Fruit fly (Drosophila melanogaster) whole organism, wandering third instar larva: ENCODE results near the gene CG15803.

Experiments
- Abd-B ChIP-seq: fragments of >200 bp; optimal IDR thresholded peaks from 2 replicates; lab custom pipeline; 2017; ENCODE audit warnings: missing biosample characterization, missing genetic modification characterization
- CG32264 ChIP-seq: fragments of 200-800 bp; sonication (Bioruptor generic); optimal IDR thresholded peaks from 2 replicates; lab custom pipeline; 2016; ENCODE audit warnings: missing biosample characterization, missing genetic modification characterization
- CG9705 ChIP-seq: fragments of 200-800 bp; sonication (Bioruptor generic); optimal IDR thresholded peaks from 2 replicates; lab custom pipeline; 2018; ENCODE audit warnings: missing biosample characterization, mild to moderate bottlenecking, missing genetic modification characterization
- CrebA ChIP-seq: fragments of 200-800 bp; sonication (Bioruptor generic); optimal IDR thresholded peaks from 2 replicates; lab custom pipeline; 2016; ENCODE audit warnings: missing biosample characterization, mild to moderate bottlenecking, missing genetic modification characterization, borderline replicate concordance
- Dfd ChIP-seq: fragments of >200 bp; optimal IDR thresholded peaks from 2 replicates; lab custom pipeline; 2017; ENCODE audit warnings: missing biosample characterization, missing genetic modification characterization
- Dif ChIP-seq: fragments of 200-275, 200-300 bp; sonication (Bioruptor generic); optimal IDR thresholded peaks from 2 replicates; lab custom pipeline; 2018; ENCODE audit warnings: missing biosample characterization, missing genetic modification characterization; ENCODE audit not compliant: partially characterized antibody
- GATAd ChIP-seq: sonication (Bioruptor generic); optimal IDR thresholded peaks from 2 replicates; lab custom pipeline; 2016; ENCODE audit warnings: missing biosample characterization, missing genetic modification characterization
- HLH106 ChIP-seq: fragments of 200-800 bp; optimal IDR thresholded peaks from 3 replicates; lab custom pipeline; 2019; ENCODE audit warnings: missing biosample characterization, mild to moderate bottlenecking, missing genetic modification characterization, moderate library complexity
- Hnf4 ChIP-seq: fragments of 200-800 bp; sonication (Bioruptor generic); optimal IDR thresholded peaks from 2 replicates; lab custom pipeline; 2016; ENCODE audit warnings: missing biosample characterization, mild to moderate bottlenecking, missing genetic modification characterization
- Hr78 ChIP-seq: fragments of >200 bp; optimal IDR thresholded peaks from 2 replicates; lab custom pipeline; 2017; ENCODE audit warnings: missing biosample characterization, missing genetic modification characterization
- Hr83 ChIP-seq: fragments of 200-300 bp; sonication (Bioruptor generic); optimal IDR thresholded peaks from 2 replicates; lab custom pipeline; 2016; ENCODE audit warnings: missing biosample characterization, mild to moderate bottlenecking, missing genetic modification characterization, moderate library complexity; ENCODE audit not compliant: poor library complexity, severe bottlenecking
- Jra ChIP-seq: sonication (Bioruptor generic); optimal IDR thresholded peaks from 2 replicates; lab custom pipeline; 2016; ENCODE audit warnings: missing biosample characterization, missing genetic modification characterization
- Mio ChIP-seq: sonication (Bioruptor generic); optimal IDR thresholded peaks from 2 replicates; lab custom pipeline; 2016; ENCODE audit warnings: missing biosample characterization, missing genetic modification characterization
- Myc ChIP-seq: fragments of >200 bp; optimal IDR thresholded peaks from 2 replicates; lab custom pipeline; 2017
- N ChIP-seq: fragments of >200 bp; optimal IDR thresholded peaks from 2 replicates; lab custom pipeline; 2018; ENCODE audit warnings: missing biosample characterization, missing external identifiers, missing genetic modification characterization
- OdsH ChIP-seq: fragments of 200-800 bp; sonication (Bioruptor generic); optimal IDR thresholded peaks from 2 replicates; lab custom pipeline; 2016; ENCODE audit warnings: missing biosample characterization, mild to moderate bottlenecking, missing genetic modification characterization
- Sp1 ChIP-seq: fragments of 200-800 bp; sonication (Bioruptor generic); optimal IDR thresholded peaks from 3 replicates; lab custom pipeline; 2019; ENCODE audit warnings: missing biosample characterization, mild to moderate bottlenecking, missing genetic modification characterization, moderate library complexity
- Vsx2 ChIP-seq: fragments of 200-300, 225-300 bp; sonication (Bioruptor generic); optimal IDR thresholded peaks from 2 replicates; lab custom pipeline; 2018; ENCODE audit warnings: missing biosample characterization, missing genetic modification characterization; ENCODE audit not compliant: partially characterized antibody
- br ChIP-seq: fragments of 200-800 bp; sonication (Bioruptor generic); optimal IDR thresholded peaks from 2 replicates; lab custom pipeline; 2016; ENCODE audit warnings: missing biosample characterization, missing genetic modification characterization
- brk ChIP-seq: fragments of 200-800 bp; sonication (Bioruptor generic); optimal IDR thresholded peaks from 2 replicates; lab custom pipeline; 2016; ENCODE audit warnings: missing biosample characterization, mild to moderate bottlenecking, missing genetic modification characterization
- dl ChIP-seq, 2 experiments: fragments of 175-275, 200-275 bp in 1 of 2; fragments of 200-275 bp in 1 of 2; sonication (Bioruptor generic); optimal IDR thresholded peaks; lab custom pipeline; 2018; ENCODE audit warnings: mild to moderate bottlenecking in 2 of 2, missing biosample characterization in 2 of 2, missing genetic modification characterization in 2 of 2, moderate library complexity in 2 of 2; ENCODE audit not compliant: partially characterized antibody in 2 of 2, insufficient read depth in 1 of 2
- dmrt93B ChIP-seq: fragments of 200-800 bp; sonication (Bioruptor generic); optimal IDR thresholded peaks from 2 replicates; lab custom pipeline; 2018; ENCODE audit warnings: missing biosample characterization, mild to moderate bottlenecking, missing genetic modification characterization
- dsf ChIP-seq: sonication (Bioruptor generic); optimal IDR thresholded peaks from 2 replicates; lab custom pipeline; 2016; ENCODE audit warnings: missing biosample characterization, missing genetic modification characterization, borderline replicate concordance
- foxo ChIP-seq, 2 experiments: fragments of 200-800 bp; sonication (Bioruptor generic); optimal IDR thresholded peaks; 2 replicates in 1 of 2; 3 replicates in 1 of 2; lab custom pipeline; 2016 to 2017; ENCODE audit warnings: missing biosample characterization in 2 of 2, missing genetic modification characterization in 2 of 2
- fru ChIP-seq: fragments of 200-800 bp; sonication (Bioruptor generic); optimal IDR thresholded peaks from 3 replicates; lab custom pipeline; 2016; ENCODE audit warnings: missing biosample characterization, mild to moderate bottlenecking, missing genetic modification characterization
- h ChIP-seq: fragments of 200-800 bp; sonication (Bioruptor generic); optimal IDR thresholded peaks from 3 replicates; lab custom pipeline; 2016; ENCODE audit warnings: missing biosample characterization, mild to moderate bottlenecking, missing genetic modification characterization
- jim ChIP-seq: fragments of 175-275, 200-325 bp; sonication (Bioruptor generic); optimal IDR thresholded peaks from 2 replicates; lab custom pipeline; 2016; ENCODE audit warnings: missing biosample characterization, mild to moderate bottlenecking, missing genetic modification characterization
- lola ChIP-seq: fragments of >200 bp; optimal IDR thresholded peaks from 2 replicates; lab custom pipeline; 2017; ENCODE audit warnings: missing biosample characterization, missing genetic modification characterization
- psq ChIP-seq: fragments of 200-800 bp; sonication (Bioruptor generic); optimal IDR thresholded peaks from 3 replicates; lab custom pipeline; 2017; ENCODE audit warnings: missing biosample characterization, mild to moderate bottlenecking, missing genetic modification characterization, moderate library complexity
- rgr ChIP-seq: fragments of 200-800 bp; sonication (Bioruptor generic); optimal IDR thresholded peaks from 3 replicates; lab custom pipeline; 2016; ENCODE audit warnings: missing biosample characterization, mild to moderate bottlenecking, missing genetic modification characterization
- sage ChIP-seq: fragments of 200-800 bp; sonication (Bioruptor generic); optimal IDR thresholded peaks from 2 replicates; lab custom pipeline; 2016; ENCODE audit warnings: missing biosample characterization, mild to moderate bottlenecking, missing genetic modification characterization
- sv ChIP-seq: fragments of 200-800 bp; sonication (Bioruptor generic); optimal IDR thresholded peaks from 3 replicates; lab custom pipeline; 2016; ENCODE audit warnings: missing biosample characterization, missing genetic modification characterization
- usp ChIP-seq: fragments of >200 bp; optimal IDR thresholded peaks from 2 replicates; lab custom pipeline; 2017; ENCODE audit warnings: missing biosample characterization, missing genetic modification characterization
- woc ChIP-seq: sonication (Bioruptor generic); optimal IDR thresholded peaks from 2 replicates; lab custom pipeline; 2016; ENCODE audit warnings: missing biosample characterization, mild to moderate bottlenecking, missing genetic modification characterization

Gene CG15803

DNA sequence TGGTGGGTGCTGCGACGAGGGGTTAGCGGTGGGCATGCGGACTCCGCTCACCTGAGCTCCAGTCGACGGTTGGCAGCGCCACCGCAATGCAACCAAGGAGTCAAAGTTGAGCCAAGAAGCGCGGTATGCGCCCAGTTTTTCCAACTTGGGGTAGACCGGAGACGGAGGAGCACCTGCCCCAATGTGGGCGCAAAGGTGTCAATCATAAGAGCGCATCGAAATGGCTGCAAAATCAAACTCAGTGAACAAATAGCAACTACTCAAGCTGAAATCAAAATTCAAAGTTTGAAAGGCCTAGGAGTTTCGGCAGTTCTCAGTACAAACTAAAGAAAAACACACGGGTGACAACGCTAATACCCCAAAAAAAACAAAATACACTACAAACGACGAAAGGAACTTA lies 1.2 kb upstream of the CG15803 start, which contains the start of gene hmw:
TSS of gene hmw (plus strand) at position 301 of the 400 bp plus-strand sequence.
- no peak for TF ChIP-seq Mio (GFP tag; lab: Kevin White, UChicago)
- TF ChIP-seq OdsH, result no peak
- TF ChIP-seq CrebA (GFP tag; lab: Kevin White, UChicago), result no peak
- no peak for TF ChIP-seq h (GFP tag; lab: Kevin White, UChicago)
- no peak for TF ChIP-seq usp (GFP tag; lab: Kevin White, UChicago)
- no peak for TF ChIP-seq rgr (GFP tag; lab: Kevin White, UChicago)
- no peak for TF ChIP-seq Vsx2 (GFP tag; lab: Kevin White, UChicago)
- no peak for TF ChIP-seq dmrt93B (GFP tag; lab: Kevin White, UChicago)
- no peak for TF ChIP-seq Dfd
- no peak for TF ChIP-seq Dif
- no peak for TF ChIP-seq Hr83 (GFP tag; lab: Kevin White, UChicago)
- TF ChIP-seq lola (GFP tag; lab: Kevin White, UChicago), result no peak
- no peak for TF ChIP-seq jim
- TF ChIP-seq sv (GFP tag; lab: Kevin White, UChicago), result no peak
- TF ChIP-seq woc (GFP tag; lab: Kevin White, UChicago), result no peak
- no peak for TF ChIP-seq HLH106 (tag; lab: Kevin White, UChicago)
- no peak for TF ChIP-seq GATAd (GFP tag; lab: Kevin White, UChicago)
- TF ChIP-seq CG9705, result no peak
- TF ChIP-seq Hr78, result no peak

DNA sequence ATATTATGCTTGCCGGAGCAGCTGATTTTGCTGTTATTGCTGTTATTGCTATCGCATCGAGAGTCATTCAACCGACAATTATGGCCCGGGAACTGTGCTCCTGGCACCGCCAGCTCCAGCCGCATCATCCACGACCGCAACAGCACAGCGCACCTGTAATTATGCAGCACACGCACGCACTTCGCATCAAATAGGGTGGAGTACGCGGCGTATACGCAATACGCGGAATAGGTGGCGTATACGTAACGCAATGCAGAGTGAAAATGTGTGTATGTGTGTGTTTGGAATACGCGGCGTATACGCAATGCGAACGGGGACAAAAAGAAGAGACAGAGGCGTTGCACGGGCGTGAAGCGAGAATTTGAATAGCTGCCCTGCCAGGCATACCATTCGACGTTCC lies 4.7 kb downstream of the CG15803 start:
- TF ChIP-seq Dfd (no peak), Jra (GFP tag; lab: Kevin White, UChicago) (no peak), fru (GFP tag; lab: Kevin White, UChicago) (no peak), Hr78 (no peak), dmrt93B (GFP tag; lab: Kevin White, UChicago) (no peak), brk (GFP tag; lab: Kevin White, UChicago) (no peak), Abd-B (GFP tag; lab: Kevin White, UChicago) (no peak), CG32264 (no peak), dsf (GFP tag; lab: Kevin White, UChicago) (no peak), dl (GFP tag; optimal IDR thresholded peaks at IDR 0.05; lab: Kevin White, UChicago; ENCODE audit: insufficient read depth in 1 of 2, partially characterized antibody in 2 of 2) (no peak), psq (no peak), woc (GFP tag; lab: Kevin White, UChicago) (no peak), Vsx2 (GFP tag; lab: Kevin White, UChicago) (no peak), sv (GFP tag; lab: Kevin White, UChicago) (no peak), CG9705 (no peak)

DNA sequence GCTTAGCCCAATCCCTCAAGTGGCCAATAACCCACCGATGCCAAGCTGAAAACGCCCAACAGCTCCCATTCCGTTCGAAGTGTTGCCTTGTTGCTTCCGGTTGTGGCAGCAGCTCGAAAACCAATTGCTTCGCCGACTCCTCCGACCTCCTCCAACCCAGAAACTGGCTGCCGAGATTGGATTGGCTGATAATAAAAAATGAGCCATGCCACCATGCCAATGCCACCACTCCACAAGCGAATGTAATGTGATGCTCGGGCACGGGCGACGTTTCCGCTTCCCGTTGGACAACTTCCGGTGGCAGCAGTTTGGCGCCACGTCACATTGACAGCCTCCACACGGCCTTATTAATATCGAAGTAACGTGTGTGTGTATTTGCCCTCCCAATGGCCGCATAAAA lies 22.0 kb downstream of the CG15803 start:
- TF ChIP-seq jim, result no peak

DNA sequence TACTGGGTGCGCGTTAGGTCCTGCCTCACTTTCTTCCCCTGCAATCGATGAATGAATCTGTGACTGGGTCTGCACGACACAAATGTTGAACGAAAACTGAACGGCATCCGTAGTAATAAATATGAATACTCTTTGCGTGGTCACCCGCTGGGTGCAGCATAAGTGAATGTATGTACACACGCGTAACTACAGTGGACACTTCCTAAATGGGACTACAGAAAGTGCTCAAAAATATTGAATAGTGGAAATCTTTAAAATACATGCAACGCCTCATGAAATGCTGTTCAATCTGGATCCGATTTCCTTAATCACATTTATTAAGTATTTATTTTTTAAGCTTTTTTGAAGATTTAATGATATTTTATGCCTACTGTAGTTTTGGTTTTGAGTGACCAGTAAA lies 31.7 kb downstream of the CG15803 start, which contains the start of gene naz:
TSS of gene naz (minus strand) at position 101 of the 400 bp plus-strand sequence.
- TF ChIP-seq N (GFP tag; lab: Kevin White, UChicago) (no peak), brk (GFP tag; lab: Kevin White, UChicago) (no peak), Dif (no peak), Jra (GFP tag; lab: Kevin White, UChicago) (no peak), foxo (GFP tag; optimal IDR thresholded peaks at IDR 0.05; lab: Kevin White, UChicago) (no peak), Hr83 (GFP tag; lab: Kevin White, UChicago) (no peak), woc (GFP tag; lab: Kevin White, UChicago) (no peak), CG32264 (no peak), dl (GFP tag; optimal IDR thresholded peaks at IDR 0.05; lab: Kevin White, UChicago; ENCODE audit: insufficient read depth in 1 of 2, partially characterized antibody in 2 of 2) (no peak), GATAd (GFP tag; lab: Kevin White, UChicago) (no peak), CG9705 (no peak)

DNA sequence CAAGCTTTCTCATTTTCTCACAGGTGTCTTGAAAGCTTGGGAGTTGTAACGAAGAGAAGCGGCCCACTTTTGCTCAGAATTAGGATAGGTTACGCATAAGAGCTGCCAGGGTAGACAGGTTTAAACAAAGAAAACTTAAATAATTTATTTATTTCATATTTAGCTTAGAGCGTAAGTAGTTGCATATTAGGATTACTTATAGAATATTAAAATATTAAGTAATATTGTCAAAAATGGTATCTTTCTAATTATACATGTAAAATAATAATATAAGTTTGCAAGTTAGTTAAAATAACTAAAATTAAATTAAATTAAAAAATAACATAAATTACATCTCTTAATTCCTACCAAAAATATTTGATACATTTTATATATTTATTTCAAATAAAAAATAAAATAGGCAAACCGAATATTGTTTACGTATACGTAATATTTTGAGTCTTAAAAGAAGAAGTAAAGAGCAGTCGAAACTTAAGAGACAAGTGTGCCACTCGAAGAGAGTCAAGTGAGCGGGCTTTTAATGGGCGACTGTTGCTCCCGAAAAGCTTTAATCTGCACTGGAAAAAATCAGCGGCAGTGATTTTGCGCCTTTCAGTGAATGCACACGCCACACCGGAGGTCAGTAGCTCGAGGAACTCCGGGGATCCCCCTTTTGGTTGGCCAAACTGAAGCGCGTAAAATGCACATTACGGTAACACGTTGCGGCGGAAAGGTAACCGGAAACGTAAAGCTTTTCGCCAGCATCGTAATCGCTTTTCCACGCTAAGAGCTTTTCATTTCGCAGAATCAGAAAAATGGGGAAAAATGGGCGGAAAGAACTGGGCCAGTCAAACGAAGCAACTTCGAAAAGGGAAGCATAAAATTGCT lies 45.5 kb downstream of the CG15803 start:
- TF ChIP-seq Myc, result no peak
- no peak for TF ChIP-seq jim
- no peak for TF ChIP-seq Dfd
- no peak for TF ChIP-seq Sp1 (GFP tag; lab: Kevin White, UChicago)
- TF ChIP-seq Jra (GFP tag; lab: Kevin White, UChicago), result no peak
- TF ChIP-seq fru (GFP tag; lab: Kevin White, UChicago), result no peak
- no peak for TF ChIP-seq dl (GFP tag; optimal IDR thresholded peaks at IDR 0.05; lab: Kevin White, UChicago; ENCODE audit: insufficient read depth in 1 of 2, partially characterized antibody in 2 of 2)
- TF ChIP-seq CrebA (GFP tag; lab: Kevin White, UChicago), result no peak
- no peak for TF ChIP-seq usp (GFP tag; lab: Kevin White, UChicago)
- no peak for TF ChIP-seq brk (GFP tag; lab: Kevin White, UChicago)
- TF ChIP-seq Hnf4 (GFP tag; lab: Kevin White, UChicago), result no peak
- TF ChIP-seq br (GFP tag; lab: Kevin White, UChicago), result no peak
- no peak for TF ChIP-seq HLH106 (tag; lab: Kevin White, UChicago)
- TF ChIP-seq Hr83 (GFP tag; lab: Kevin White, UChicago), result no peak
- TF ChIP-seq woc (GFP tag; lab: Kevin White, UChicago), result no peak
- TF ChIP-seq sage (GFP tag; lab: Kevin White, UChicago), result no peak
- no peak for TF ChIP-seq foxo (GFP tag; optimal IDR thresholded peaks at IDR 0.05; lab: Kevin White, UChicago)
- TF ChIP-seq h (GFP tag; lab: Kevin White, UChicago), result no peak
- no peak for TF ChIP-seq dmrt93B (GFP tag; lab: Kevin White, UChicago)
